Worm (Caenorhabditis elegans) whole organism, L3 larva: Measurements from ENCODE around the gene glb-12.

Experiments used
- R02D3.7 ChIP-seq: fragments of 150-350 bp; optimal IDR thresholded peaks from 2 replicates; lab custom pipeline; 2014; ENCODE audit warnings: missing biosample characterization, missing genetic modification characterization
- ama-1 ChIP-seq: fragments of 150-350 bp; optimal IDR thresholded peaks from 2 replicates; lab custom pipeline; 2018
- ceh-82 ChIP-seq: fragments of 150-350 bp; optimal IDR thresholded peaks from 2 replicates; lab custom pipeline; 2014; ENCODE audit warnings: missing biosample characterization, missing genetic modification characterization
- lin-39 ChIP-seq: fragments of 150-350 bp; optimal IDR thresholded peaks from 2 replicates; lab custom pipeline; 2018; ENCODE audit warnings: missing biosample characterization, missing genetic modification reagents, missing genetic modification characterization
- pha-4 ChIP-seq: fragments of 150-350 bp; optimal IDR thresholded peaks from 2 replicates; lab custom pipeline; 2014; ENCODE audit warnings: missing biosample characterization, missing genetic modification reagents, missing genetic modification characterization
- unc-62 ChIP-seq: fragments of 150-350 bp; sonication (generic microtip); optimal IDR thresholded peaks from 4 replicates; lab custom pipeline; 2014; ENCODE audit warnings: missing biosample characterization, missing genetic modification reagents, missing genetic modification characterization
- zag-1 ChIP-seq: fragments of 150-350 bp; optimal IDR thresholded peaks from 2 replicates; lab custom pipeline; 2014; ENCODE audit warnings: missing biosample characterization, missing genetic modification characterization

ce11 chrII:10765238-10765637, 33.8 kb upstream of the glb-12 start:
- TF ChIP-seq ceh-82 (tag; lab: Kevin White, UChicago): no peak
- no peak for TF ChIP-seq R02D3.7 (tag; lab: Kevin White, UChicago)
- no peak for TF ChIP-seq unc-62 (GFP tag; lab: Kevin White, UChicago)
- no peak for TF ChIP-seq zag-1 (tag; lab: Kevin White, UChicago)
- TF ChIP-seq pha-4 (tag; lab: Kevin White, UChicago): no peak
- TF ChIP-seq lin-39 (tag; lab: Kevin White, UChicago): no peak
- no peak for TF ChIP-seq ama-1 (lab: Kevin White, UChicago)
